Worm (Caenorhabditis elegans): Measurements from ENCODE around the gene ndua-5.

Gene ndua-5

DNA sequence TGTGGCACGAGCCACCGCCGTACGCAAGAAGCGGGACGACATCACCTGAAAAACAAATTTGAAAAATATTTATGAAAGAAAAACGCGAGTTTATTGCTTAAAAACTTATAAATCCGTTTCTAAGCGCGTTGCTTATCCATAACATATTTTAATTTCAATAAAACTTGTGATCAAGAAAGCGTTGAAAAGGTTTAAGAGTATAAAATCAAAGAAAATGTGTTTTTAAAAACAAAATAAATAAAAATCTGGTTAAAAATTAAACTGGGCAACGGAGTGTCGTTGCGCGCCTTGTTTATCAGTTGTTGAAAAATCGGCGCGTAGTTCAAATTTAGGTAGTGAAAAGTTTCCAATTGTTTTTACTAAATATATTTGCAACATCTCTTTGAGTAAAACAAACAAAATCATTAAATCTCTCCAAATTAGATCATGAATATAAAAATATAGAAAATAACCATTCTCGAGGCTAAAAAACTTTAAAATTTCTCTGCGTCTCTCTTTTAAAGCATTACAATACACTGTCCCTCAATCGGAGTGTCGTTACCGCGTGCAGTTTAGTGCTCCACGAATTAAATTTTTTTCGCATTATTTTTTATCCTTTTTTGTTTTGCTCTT lies at the start of gene ndua-5:
Gene ndua-5 (minus strand): TSS at position 51 of the 612 bp plus-strand sequence.
- TF ChIP-seq zfp-2 (tag; optimal IDR thresholded peaks at IDR 0.05) (no peak), duxl-1 (tag; optimal IDR thresholded peaks at IDR 0.05; ENCODE audit: poor library complexity) (no peak), Y75B8A.6 (GFP tag; IDR thresholded peaks at IDR 0.05) (no peak), mdl-1 (tag; optimal IDR thresholded peaks at IDR 0.05) (no peak), hmg-1.1 (GFP tag; IDR thresholded peaks at IDR 0.05) (peak; percentile 38; the same call in 1 of the 2 replicates), nhr-102 (tag; optimal IDR thresholded peaks at IDR 0.05) (no peak), dve-1 (tag; optimal IDR thresholded peaks at IDR 0.05; ENCODE audit: insufficient read depth) (peak; percentile 34), aha-1 (tag) (peak; percentile 9), zip-11 (GFP tag; IDR thresholded peaks at IDR 0.05) (no peak), nhr-6 (tag; optimal IDR thresholded peaks at IDR 0.05) (peak; percentile 56), dpl-1 (GFP tag; optimal IDR thresholded peaks at IDR 0.05) (peak; percentile 88), daf-16 (GFP tag; optimal IDR thresholded peaks at IDR 0.05) (no peak), daf-16 (tag; optimal IDR thresholded peaks at IDR 0.05) (peak; percentile 40), hlh-30 (tag; optimal IDR thresholded peaks at IDR 0.05; ENCODE audit: insufficient read depth) (peak; percentile 12), fos-1 (tag; optimal IDR thresholded peaks at IDR 0.05) (no peak), pqm-1 (tag; optimal IDR thresholded peaks at IDR 0.05) (no peak), lsy-2 (tag; optimal IDR thresholded peaks at IDR 0.05) (peak in 1 of 2 experiments; percentile 62), mes-2 (tag; optimal IDR thresholded peaks at IDR 0.05; ENCODE audit: poor library complexity, severe bottlenecking) (peak; percentile 36), Y48G9A.11 (GFP tag; IDR thresholded peaks at IDR 0.05) (peak; percentile 95), T20F7.1 (GFP tag; optimal IDR thresholded peaks at IDR 0.05) (peak; percentile 96), ceh-20 (GFP tag; IDR thresholded peaks at IDR 0.05) (no peak), nhr-237 (tag; optimal IDR thresholded peaks at IDR 0.05) (no peak), nhr-10 (tag; optimal IDR thresholded peaks at IDR 0.05) (no peak), php-3 (GFP tag; IDR thresholded peaks at IDR 0.05) (no peak)

DNA sequence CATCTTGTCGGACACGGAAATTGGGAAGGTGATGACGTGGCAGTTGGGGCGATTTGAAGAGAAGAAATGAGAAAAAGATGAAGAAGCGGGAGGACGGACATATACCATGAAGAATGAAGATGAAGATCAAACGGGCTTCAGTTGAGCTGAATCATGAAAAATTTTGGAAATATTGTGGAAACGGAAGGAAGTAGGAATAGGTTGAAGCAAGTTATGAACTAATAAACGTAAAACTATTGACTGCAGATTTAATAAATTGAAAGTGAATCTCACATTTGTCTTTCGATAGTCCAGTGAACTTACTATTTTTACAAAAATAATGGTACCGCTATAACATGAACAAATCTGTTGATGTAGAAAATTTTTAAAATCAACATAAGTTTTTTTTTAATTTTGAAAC lies 41.8 kb upstream of the ndua-5 start, which contains the start of gene lron-14:
Gene lron-14 (minus strand): TSS at position 101 of the 400 bp plus-strand sequence.
- no peak for TF ChIP-seq skn-1 (tag; optimal IDR thresholded peaks at IDR 0.05)
- TF ChIP-seq set-16 (GFP tag; IDR thresholded peaks at IDR 0.05): no peak
- no peak for TF ChIP-seq vab-7 (GFP tag; IDR thresholded peaks at IDR 0.05)
- no peak for TF ChIP-seq F49E8.2 (tag; optimal IDR thresholded peaks at IDR 0.05; ENCODE audit: borderline replicate concordance)

DNA sequence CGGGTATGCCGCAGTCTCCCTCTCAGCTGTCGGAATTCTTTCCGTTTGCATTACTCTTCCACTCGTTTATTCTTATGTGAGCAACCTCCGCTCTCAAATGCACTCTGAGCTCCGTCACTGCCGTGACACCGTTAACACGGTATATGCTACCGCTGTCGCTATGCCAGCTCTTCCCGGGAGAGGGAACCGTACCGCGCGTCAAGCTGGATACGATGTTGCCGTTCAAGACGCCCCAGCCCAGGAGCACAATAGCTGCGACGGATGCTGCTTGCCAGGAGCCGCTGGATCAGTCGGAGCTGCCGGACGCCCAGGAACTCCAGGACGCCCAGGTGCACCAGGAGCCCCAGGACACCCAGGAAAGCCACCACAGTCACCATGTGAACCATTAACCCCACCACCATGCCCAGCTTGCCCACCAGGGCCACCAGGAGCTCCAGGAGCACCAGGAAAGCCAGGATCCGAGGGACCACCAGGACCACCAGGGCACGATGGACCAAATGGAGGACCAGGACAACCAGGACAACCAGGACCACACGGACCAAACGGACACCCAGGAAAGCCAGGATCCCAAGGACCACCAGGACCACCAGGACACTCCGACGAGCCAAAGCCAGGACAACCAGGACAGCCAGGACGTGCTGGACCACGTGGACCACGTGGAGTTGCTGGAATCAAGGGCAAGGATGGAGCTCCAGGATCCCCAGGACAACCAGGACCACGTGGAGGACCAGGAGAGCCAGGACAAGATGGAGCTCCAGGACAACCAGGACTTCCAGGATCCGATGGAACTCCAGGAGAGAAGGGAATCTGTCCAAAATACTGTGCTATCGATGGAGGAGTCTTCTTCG lies 39.1 kb upstream of the ndua-5 start:
- peak; percentile 7 for TF ChIP-seq spr-1 (tag; optimal IDR thresholded peaks at IDR 0.05)
- TF ChIP-seq R02D3.7 (tag; optimal IDR thresholded peaks at IDR 0.05): no peak
- TF ChIP-seq set-16 (GFP tag; IDR thresholded peaks at IDR 0.05): peak; percentile 97
- TF ChIP-seq mxl-3 (GFP tag; optimal IDR thresholded peaks at IDR 0.05): peak; percentile 77
- TF ChIP-seq ceh-44 (GFP tag; IDR thresholded peaks at IDR 0.05): no peak
- TF ChIP-seq nhr-11 (tag; optimal IDR thresholded peaks at IDR 0.05): no peak
- no peak for TF ChIP-seq nhr-42 (GFP tag; IDR thresholded peaks at IDR 0.05)
- no peak for TF ChIP-seq zip-2 (tag; optimal IDR thresholded peaks at IDR 0.05)
- no peak for TF ChIP-seq lir-3 (tag; optimal IDR thresholded peaks at IDR 0.05)
- TF ChIP-seq Y48G9A.11 (GFP tag; IDR thresholded peaks at IDR 0.05): no peak
- TF ChIP-seq madf-5 (GFP tag; IDR thresholded peaks at IDR 0.05): 0 out of 4 replicates have a peak, but pooled peaks of 1 of the 2 experiments have one; percentile 32
- no peak for TF ChIP-seq Y105C5A.15 (GFP tag; IDR thresholded peaks at IDR 0.05)
- TF ChIP-seq lin-1 (GFP tag; IDR thresholded peaks at IDR 0.05): no peak
- no peak for TF ChIP-seq Y5F2A.4 (GFP tag; optimal IDR thresholded peaks at IDR 0.05)
- TF ChIP-seq hmg-1.1 (GFP tag; IDR thresholded peaks at IDR 0.05): 0 out of 2 replicates have a peak, but pooled peaks have one; percentile 27
- TF ChIP-seq T26A8.4 (GFP tag; IDR thresholded peaks at IDR 0.05): peak; percentile 36; the same call in 1 of the 2 replicates
- no peak for TF ChIP-seq ceh-62 (tag; optimal IDR thresholded peaks at IDR 0.05)
- TF ChIP-seq ctbp-1 (GFP tag; IDR thresholded peaks at IDR 0.05): 0 out of 2 replicates have a peak, but pooled peaks have one; percentile 38
- peak; percentile 30; the same call in 1 of the 2 replicates for TF ChIP-seq madf-9 (GFP tag; conservative IDR thresholded peaks at IDR 0.05)
- TF ChIP-seq F44E2.7 (GFP tag; IDR thresholded peaks at IDR 0.05): no peak
- TF ChIP-seq nhr-41 (GFP tag; IDR thresholded peaks at IDR 0.05): no peak
- no peak for TF ChIP-seq zag-1 (tag; optimal IDR thresholded peaks at IDR 0.05)

All from whole organism, L4 larva.